Worm (Caenorhabditis elegans): Measurements from ENCODE around the gene C16D9.4.

DNA sequence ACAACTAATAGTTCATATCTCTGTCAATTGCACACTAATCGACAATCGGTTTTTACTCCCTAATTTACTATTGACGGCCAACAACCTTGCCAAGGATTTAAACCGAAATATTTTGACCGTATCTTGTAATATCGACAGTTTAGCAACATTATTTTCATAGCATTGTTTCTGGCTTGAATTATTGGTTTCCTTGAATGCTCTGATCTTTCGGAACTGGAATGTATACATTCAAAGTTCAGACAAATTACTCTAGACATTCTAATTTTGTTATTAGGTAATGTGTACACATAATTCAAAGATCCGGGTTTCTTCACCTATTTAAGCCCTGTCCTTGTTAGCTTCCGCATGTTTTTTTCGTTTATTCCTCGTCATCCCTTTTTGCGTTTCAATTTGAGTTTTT, 21.2 kb upstream of the C16D9.4 start, which contains the start of gene C16D9.9:
- TF ChIP-seq hmg-20 (GFP tag; IDR thresholded peaks at IDR 0.05): no peak
- TF ChIP-seq pha-4 (tag; optimal IDR thresholded peaks at IDR 0.05): no peak
- TF ChIP-seq ztf-18 (tag; optimal IDR thresholded peaks at IDR 0.05): no peak
- TF ChIP-seq nhr-90 (tag; optimal IDR thresholded peaks at IDR 0.05): no peak
